Worm (Caenorhabditis elegans) whole organism, early embryonic: ENCODE measurements around the gene pigt-1.

Source experiments
- aly-1 ChIP-seq: sonication (generic microtip); optimal IDR thresholded peaks from 2 replicates; lab custom pipeline; 2016; ENCODE audit warnings: missing genetic modification characterization, missing compliant biosample characterization
- ama-1 ChIP-seq: fragments of 150-350 bp; optimal IDR thresholded peaks from 2 replicates; lab custom pipeline; 2014
- hnd-1 ChIP-seq: sonication (generic microtip); optimal IDR thresholded peaks from 2 replicates; lab custom pipeline; 2016; ENCODE audit warnings: missing genetic modification characterization, missing compliant biosample characterization
- tra-4 ChIP-seq: sonication (generic microtip); optimal IDR thresholded peaks from 2 replicates; lab custom pipeline; 2017; ENCODE audit warnings: missing genetic modification characterization, missing compliant biosample characterization

DNA sequence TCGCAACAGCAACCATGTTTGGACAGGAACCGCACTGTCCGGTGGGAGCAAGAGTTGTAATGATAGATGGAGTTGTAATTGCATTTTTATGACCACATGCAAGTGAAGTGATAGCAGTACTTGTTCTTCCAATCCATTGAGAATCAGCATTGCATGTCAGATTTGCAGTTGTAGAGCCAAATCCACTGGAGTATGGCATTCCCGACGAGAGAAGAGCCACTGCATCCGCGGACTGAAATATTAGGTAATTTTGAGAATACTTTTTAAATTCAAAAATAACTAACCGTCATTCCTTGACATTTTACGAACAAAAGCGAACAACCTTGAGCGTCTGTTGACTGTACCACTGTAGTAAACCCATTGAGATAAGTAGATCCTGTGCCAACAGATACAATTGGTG is 16.5 kb upstream of the pigt-1 start:
- TF ChIP-seq aly-1 (tag; lab: Kevin White, UChicago) (no peak), ama-1 (lab: Kevin White, UChicago) (no peak), tra-4 (tag; lab: Kevin White, UChicago) (no peak), hnd-1 (tag; lab: Kevin White, UChicago) (no peak)
